Worm (Caenorhabditis elegans) whole organism, L3 larva: ENCODE data around the gene F28A10.7.

Experiments
- ceh-16 ChIP-seq: sonication (generic microtip); optimal IDR thresholded peaks from 2 replicates; lab custom pipeline; 2017; ENCODE audit warnings: missing biosample characterization, missing genetic modification characterization
- egl-27 ChIP-seq: sonication (generic microtip); optimal IDR thresholded peaks from 4 replicates; lab custom pipeline; 2017; ENCODE audit warnings: missing biosample characterization, missing genetic modification reagents, missing genetic modification characterization
- fos-1 ChIP-seq: fragments of 150-350 bp; optimal IDR thresholded peaks from 2 replicates; lab custom pipeline; 2014; ENCODE audit warnings: missing biosample characterization, missing genetic modification characterization
- jun-1 ChIP-seq: fragments of 150-350 bp; optimal IDR thresholded peaks from 2 replicates; lab custom pipeline; 2014; ENCODE audit warnings: missing biosample characterization, missing genetic modification reagents, missing genetic modification characterization
- nhr-237 ChIP-seq: fragments of 150-350 bp; optimal IDR thresholded peaks from 2 replicates; lab custom pipeline; 2014; ENCODE audit warnings: missing biosample characterization, missing genetic modification characterization
- nhr-28 ChIP-seq: fragments of 150-350 bp; optimal IDR thresholded peaks from 2 replicates; lab custom pipeline; 2014; ENCODE audit warnings: missing biosample characterization, missing genetic modification characterization
- nhr-67 ChIP-seq: fragments of 150-350 bp; optimal IDR thresholded peaks from 2 replicates; lab custom pipeline; 2014; ENCODE audit warnings: missing biosample characterization, missing genetic modification characterization
- nhr-77 ChIP-seq: fragments of 150-350 bp; optimal IDR thresholded peaks from 2 replicates; lab custom pipeline; 2014; ENCODE audit warnings: missing biosample characterization, missing genetic modification characterization
- sea-2 ChIP-seq: fragments of 150-350 bp; sonication (generic microtip); optimal IDR thresholded peaks from 4 replicates; lab custom pipeline; 2014; ENCODE audit warnings: missing biosample characterization, missing genetic modification reagents, missing genetic modification characterization
- unc-39 ChIP-seq: sonication (generic microtip); optimal IDR thresholded peaks from 4 replicates; lab custom pipeline; 2017; ENCODE audit warnings: missing biosample characterization, missing genetic modification characterization
- zag-1 ChIP-seq: fragments of 150-350 bp; optimal IDR thresholded peaks from 2 replicates; lab custom pipeline; 2014; ENCODE audit warnings: missing biosample characterization, missing genetic modification characterization
- ztf-11 ChIP-seq: fragments of 150-350 bp; optimal IDR thresholded peaks from 2 replicates; lab custom pipeline; 2014; ENCODE audit warnings: missing biosample characterization, missing genetic modification characterization

DNA sequence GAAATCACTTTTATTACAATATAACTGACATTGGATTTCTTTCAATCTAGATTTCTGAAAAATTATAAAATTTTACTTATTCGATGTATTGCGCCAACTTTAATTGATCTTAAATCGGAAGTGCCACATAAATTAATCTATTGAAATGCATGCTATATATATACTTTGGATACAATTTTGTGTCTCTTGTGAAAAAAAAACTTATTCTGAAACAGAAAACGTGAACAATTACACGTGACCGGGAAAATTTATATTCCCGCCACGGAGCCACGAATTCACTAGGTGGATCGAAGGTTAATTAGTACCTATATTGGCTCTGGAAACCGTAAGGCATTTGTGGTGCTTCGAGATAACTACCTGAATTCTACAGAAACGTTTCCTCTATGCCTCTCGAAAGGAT lies 45.8 kb downstream of the F28A10.7 start, which contains the start of gene F46F5.14:
- no peak for TF ChIP-seq sea-2 (GFP tag; lab: Kevin White, UChicago)
- TF ChIP-seq fos-1 (tag; lab: Kevin White, UChicago): no peak
- TF ChIP-seq ceh-16 (tag; lab: Kevin White, UChicago): no peak
- TF ChIP-seq nhr-67 (tag; lab: Kevin White, UChicago): no peak
- TF ChIP-seq nhr-77 (tag; lab: Kevin White, UChicago): no peak
- no peak for TF ChIP-seq nhr-28 (tag; lab: Kevin White, UChicago)
- TF ChIP-seq egl-27 (tag; lab: Kevin White, UChicago): no peak
- TF ChIP-seq unc-39 (tag; lab: Kevin White, UChicago): no peak
- no peak for TF ChIP-seq zag-1 (tag; lab: Kevin White, UChicago)
- no peak for TF ChIP-seq jun-1 (tag; lab: Kevin White, UChicago)
- TF ChIP-seq ztf-11 (tag; lab: Kevin White, UChicago): no peak
- TF ChIP-seq nhr-237 (tag; lab: Kevin White, UChicago): no peak
